Worm (Caenorhabditis elegans) whole organism, late embryonic: ENCODE data around the gene famk-1.
A peak's percentile ranks its signal among the peaks of the same experiment; 100 is the strongest.

Experiments used
- C08G9.2 ChIP-seq: sonication (generic microtip); optimal IDR thresholded peaks from 2 replicates; lab custom pipeline; 2016; ENCODE audit warnings: mild to moderate bottlenecking, missing genetic modification characterization, moderate library complexity, missing compliant biosample characterization
- F13H6.1 ChIP-seq: sonication (generic microtip); optimal IDR thresholded peaks from 2 replicates; lab custom pipeline; 2016; ENCODE audit warnings: missing genetic modification characterization, missing compliant biosample characterization
- elt-2 ChIP-seq: sonication (generic microtip); optimal IDR thresholded peaks from 2 replicates; lab custom pipeline; 2016; ENCODE audit warnings: missing genetic modification reagents, missing genetic modification characterization, missing compliant biosample characterization
- elt-4 ChIP-seq: sonication (generic microtip); optimal IDR thresholded peaks from 2 replicates; lab custom pipeline; 2016; ENCODE audit warnings: missing genetic modification characterization, missing compliant biosample characterization
- hlh-30 ChIP-seq: sonication (generic microtip); optimal IDR thresholded peaks from 2 replicates; lab custom pipeline; 2017; ENCODE audit warnings: antibody characterized with exemption, missing genetic modification characterization, missing compliant biosample characterization; ENCODE audit not compliant: insufficient read depth
- madf-2 ChIP-seq: sonication (generic microtip); optimal IDR thresholded peaks from 2 replicates; lab custom pipeline; 2017; ENCODE audit warnings: missing genetic modification characterization, missing compliant biosample characterization
- nhr-11 ChIP-seq: fragments of 150-350 bp; optimal IDR thresholded peaks from 2 replicates; lab custom pipeline; 2014; ENCODE audit warnings: missing biosample characterization, missing genetic modification characterization
- pat-9 ChIP-seq: fragments of 200-800 bp; sonication (Bioruptor generic); optimal IDR thresholded peaks from 2 replicates; lab custom pipeline; 2018; ENCODE audit warnings: mild to moderate bottlenecking, missing genetic modification characterization, moderate library complexity, missing compliant biosample characterization
- pha-4 ChIP-seq: fragments of 150-350 bp; optimal IDR thresholded peaks from 2 replicates; lab custom pipeline; 2018; ENCODE audit warnings: missing biosample characterization, missing genetic modification reagents, missing genetic modification characterization
- unc-86 ChIP-seq: sonication (generic microtip); optimal IDR thresholded peaks from 2 replicates; lab custom pipeline; 2016; ENCODE audit warnings: missing genetic modification characterization, missing compliant biosample characterization

- TF ChIP-seq elt-4 (tag; lab: Kevin White, UChicago) (no peak), pat-9 (tag; lab: Kevin White, UChicago) (peak; percentile 39), madf-2 (tag; lab: Kevin White, UChicago) (peak; percentile 52), unc-86 (tag; lab: Kevin White, UChicago) (peak; percentile 33), C08G9.2 (no peak), hlh-30 (tag; lab: Kevin White, UChicago) (no peak), F13H6.1 (no peak), pha-4 (tag; lab: Kevin White, UChicago) (no peak), nhr-11 (tag; lab: Kevin White, UChicago) (no peak), elt-2 (no peak)
Measured at ce11 chrX:15173303-15173904, 39.7 kb downstream of the famk-1 start, which contains the start of gene ucr-2.2.
